Fruit fly (Drosophila melanogaster): ENCODE data around the gene CG31551.

The CG31551 gene

DNA sequence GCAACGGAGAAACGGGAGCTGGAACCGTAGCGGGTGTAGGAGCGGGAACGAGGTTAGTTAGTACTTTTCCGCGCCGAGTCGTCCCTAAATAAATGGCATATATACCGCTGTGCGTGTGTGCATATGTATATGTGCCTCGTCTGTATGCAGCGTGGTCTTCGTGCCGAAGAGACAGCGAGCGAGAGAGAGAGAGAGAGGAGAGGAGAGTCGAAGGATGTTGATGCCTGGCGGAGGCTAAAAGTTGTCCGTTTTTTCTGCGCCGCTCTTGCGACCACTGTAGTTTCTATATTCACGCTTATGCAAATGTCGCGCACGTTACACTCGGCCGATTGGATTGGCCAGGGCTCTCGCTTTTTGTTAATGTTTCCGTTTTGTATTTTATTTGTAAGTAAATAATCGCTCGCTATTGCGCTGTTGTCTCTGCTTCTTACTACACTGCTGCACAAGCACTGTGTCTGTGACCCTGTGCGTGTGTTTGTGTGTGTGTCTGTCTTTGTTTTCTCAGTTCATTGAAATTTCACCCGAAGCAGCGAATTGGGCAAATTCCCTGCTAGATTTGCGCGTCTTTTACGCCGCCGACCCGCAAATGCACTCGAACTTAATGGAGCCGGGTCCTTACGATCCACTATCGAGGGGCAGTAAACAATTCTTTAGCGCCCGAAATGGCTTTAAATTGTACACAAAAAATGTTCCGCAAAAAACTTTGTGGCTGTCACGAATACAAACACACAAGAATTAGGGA, 15.1 kb upstream of the CG31551 start, which contains the start of gene Rga:
Rga (minus strand) TSS at position 741 of the 742 bp plus-strand sequence.
- no peak for TF ChIP-seq CG8478 (optimal IDR thresholded peaks at IDR 0.05)
- no peak for TF ChIP-seq CTCF (optimal IDR thresholded peaks at IDR 0.05)

dm6 chr3R:5613114-5613443, 14.6 kb upstream of the CG31551 start, which contains the start of gene Atu:
Gene Atu, plus strand, starts transcription at chr3R:5613358.
- TF ChIP-seq CTCF (optimal IDR thresholded peaks at IDR 0.05) (no peak), CG8478 (optimal IDR thresholded peaks at IDR 0.05) (no peak)

- TF ChIP-seq CG8478 (optimal IDR thresholded peaks at IDR 0.05) (no peak), CTCF (optimal IDR thresholded peaks at IDR 0.05) (no peak)
These were observed 12.2 kb upstream of the CG31551 start for dm6 chr3R:5615484-5615883.

DNA sequence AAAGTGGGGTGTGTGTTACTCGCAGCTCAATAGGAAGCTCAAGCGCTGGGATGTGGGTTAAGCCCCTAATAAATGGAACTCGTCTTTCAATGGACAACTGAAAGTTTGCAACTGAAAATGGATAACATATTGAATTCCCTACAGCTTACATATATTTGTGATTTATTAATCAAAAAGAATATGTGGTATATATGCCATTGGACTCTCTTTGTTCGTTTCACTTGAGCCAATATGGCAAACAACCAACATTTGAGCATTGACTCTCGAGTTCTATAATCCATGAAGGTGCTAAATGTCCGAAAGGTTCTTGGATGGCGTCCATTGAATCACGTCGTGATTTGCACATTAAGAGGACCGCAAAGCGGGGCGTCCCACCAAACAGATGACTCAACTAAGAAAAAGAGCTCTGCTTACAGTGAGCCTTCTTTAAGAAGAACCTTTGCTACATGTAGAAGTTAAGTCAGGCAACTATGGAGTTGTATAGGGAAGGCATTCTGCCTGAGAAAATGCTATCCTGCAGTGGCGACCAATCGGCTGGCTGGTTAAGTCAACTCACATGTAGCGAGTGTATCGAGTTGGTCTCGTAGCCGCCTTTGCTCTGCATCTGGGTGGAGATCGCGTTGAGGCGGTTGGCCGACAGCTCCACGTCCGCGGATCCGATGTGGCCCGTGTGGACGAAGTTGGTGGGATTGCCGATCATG, 9.6 kb upstream of the CG31551 start:
- TF ChIP-seq CG8478 (optimal IDR thresholded peaks at IDR 0.05) (no peak), CTCF (optimal IDR thresholded peaks at IDR 0.05) (no peak)

dm6 chr3R:5620387-5620956, 7.2 kb upstream of the CG31551 start:
- no peak for TF ChIP-seq CTCF (optimal IDR thresholded peaks at IDR 0.05)
- no peak for TF ChIP-seq CG8478 (optimal IDR thresholded peaks at IDR 0.05)

DNA sequence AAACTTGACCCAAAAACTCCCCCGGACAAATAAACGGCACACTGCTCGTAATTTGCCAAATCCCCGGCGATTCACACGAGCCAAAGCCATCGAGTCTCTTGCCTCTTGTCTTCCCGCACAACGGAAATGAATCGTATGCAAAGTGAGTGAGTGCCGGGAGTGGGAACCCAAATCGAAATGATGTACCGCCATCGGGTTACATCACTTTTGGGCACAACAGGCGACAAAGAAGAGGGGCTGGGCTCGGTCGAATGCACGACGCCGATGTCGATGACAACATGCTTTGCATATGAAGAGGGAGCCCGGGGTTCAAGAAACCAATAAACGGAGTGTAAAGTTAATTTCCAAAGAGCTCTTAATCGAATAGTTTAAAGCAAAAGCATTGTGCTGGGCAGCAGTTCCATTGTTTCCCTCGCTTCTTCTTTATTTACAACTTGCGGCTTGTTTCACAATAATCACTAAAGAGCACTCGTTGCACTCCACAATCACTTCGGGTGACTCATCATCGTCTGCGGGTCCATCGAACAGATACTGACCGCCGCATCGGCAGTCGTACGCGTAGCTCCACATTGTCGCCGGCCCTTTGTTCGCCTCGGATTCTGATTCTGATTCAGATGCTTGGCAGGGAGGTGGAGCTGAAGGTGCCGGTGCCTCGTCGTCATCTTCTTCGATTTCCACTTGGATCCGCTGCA, 5.8 kb upstream of the CG31551 start:
- TF ChIP-seq CTCF (optimal IDR thresholded peaks at IDR 0.05) = no peak
- TF ChIP-seq CG8478 (optimal IDR thresholded peaks at IDR 0.05) = no peak

DNA sequence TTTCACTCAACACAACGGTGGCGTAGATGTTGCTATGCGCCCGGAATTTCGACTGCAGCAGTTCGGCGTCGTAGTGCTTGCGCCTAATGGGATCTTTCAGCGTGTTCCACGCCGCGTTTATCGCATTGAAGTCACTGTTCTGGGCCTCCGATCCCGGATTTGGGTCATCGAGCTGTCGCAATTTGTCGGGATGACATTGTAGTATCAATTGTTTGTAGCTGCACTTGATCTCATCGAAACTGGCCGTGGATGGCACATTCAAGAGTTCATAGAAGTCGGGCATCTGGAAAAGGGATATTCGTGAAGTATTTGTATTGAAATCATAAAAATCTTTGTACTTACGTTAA, 5.3 kb upstream of the CG31551 start:
- no peak for TF ChIP-seq CG8478 (optimal IDR thresholded peaks at IDR 0.05)
- no peak for TF ChIP-seq CTCF (optimal IDR thresholded peaks at IDR 0.05)

- no peak for TF ChIP-seq CG8478 (optimal IDR thresholded peaks at IDR 0.05)
- no peak for TF ChIP-seq CTCF (optimal IDR thresholded peaks at IDR 0.05)
These were observed 4.5 kb upstream of the CG31551 start for dm6 chr3R:5622985-5623630.

dm6 chr3R:5624115-5624878, 3.4 kb upstream of the CG31551 start, which contains the start of the genes Dph4, Spec2 and RpL13A:
Gene Dph4, minus strand, starts transcription at chr3R:5624125.
Gene Spec2, minus strand, starts transcription at chr3R:5624125.
Gene RpL13A, plus strand, starts transcription at chr3R:5624474.
- no peak for TF ChIP-seq CG8478 (optimal IDR thresholded peaks at IDR 0.05)
- TF ChIP-seq CTCF (optimal IDR thresholded peaks at IDR 0.05) = peak; percentile 47 to 55

- no peak for TF ChIP-seq CG8478 (optimal IDR thresholded peaks at IDR 0.05)
- TF ChIP-seq CTCF (optimal IDR thresholded peaks at IDR 0.05) = no peak
These were observed 4.5 kb downstream of the CG31551 start, which contains the start of gene CG31549 for dm6 chr3R:5632182-5632581. Gene CG31549, plus strand, starts transcription at chr3R:5632192.

DNA sequence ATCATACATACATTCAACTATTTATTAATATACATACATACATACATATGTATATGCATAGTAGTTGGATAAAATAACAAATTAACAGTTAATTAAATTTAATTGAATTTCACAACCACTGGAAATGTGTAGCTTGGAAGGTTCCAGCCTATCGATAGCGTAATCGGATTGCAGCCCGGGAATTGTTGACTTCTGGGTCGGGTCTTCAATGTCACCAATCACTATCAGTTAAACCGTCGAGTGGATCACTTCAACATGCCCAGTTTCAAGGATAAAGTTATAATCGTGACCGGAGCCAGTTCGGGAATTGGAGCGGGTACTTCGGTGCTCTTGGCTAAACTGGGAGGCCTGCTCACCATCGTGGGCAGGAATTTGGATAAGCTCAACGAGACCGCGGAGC, 5.8 kb downstream of the CG31551 start, which contains the start of gene CG12171:
CG12171 (plus strand) TSS at position 191 of the 400 bp plus-strand sequence.
- no peak for TF ChIP-seq CTCF (optimal IDR thresholded peaks at IDR 0.05)
- TF ChIP-seq CG8478 (optimal IDR thresholded peaks at IDR 0.05) = no peak

DNA sequence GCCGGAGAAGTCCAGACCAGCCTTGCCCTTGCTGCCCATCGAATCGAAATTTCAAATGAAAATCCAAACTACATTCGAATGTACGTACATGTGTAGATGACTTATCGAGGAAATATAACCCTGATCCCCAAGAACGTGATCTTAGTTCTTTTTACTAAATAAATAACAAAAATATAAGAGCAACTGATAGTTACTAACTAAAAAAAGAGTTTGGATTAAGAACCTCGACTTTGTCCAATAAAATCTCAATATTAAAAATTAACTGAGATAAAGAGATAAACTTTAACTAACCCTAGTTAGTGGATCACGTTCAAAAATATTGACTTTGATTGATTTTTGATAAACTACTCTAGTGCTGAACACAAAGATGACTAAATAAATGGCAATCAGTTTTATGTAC, 7.9 kb downstream of the CG31551 start, which contains the start of gene CG31546:
CG31546 (minus strand) TSS at position 101 of the 400 bp plus-strand sequence.
- TF ChIP-seq CG8478 (optimal IDR thresholded peaks at IDR 0.05) (no peak), CTCF (optimal IDR thresholded peaks at IDR 0.05) (no peak)

dm6 chr3R:5636519-5637430, 9.1 kb downstream of the CG31551 start, which contains the start of the genes CG31548 and CG12170:
Gene CG31548, minus strand, starts transcription at chr3R:5636852.
Gene CG12170, plus strand, starts transcription at chr3R:5637234.
- TF ChIP-seq CG8478 (optimal IDR thresholded peaks at IDR 0.05) = no peak
- TF ChIP-seq CTCF (optimal IDR thresholded peaks at IDR 0.05) = no peak

All from S2 (cell line).